Worm (Caenorhabditis elegans): ENCODE measurements around the gene nhr-10.

The nhr-10 gene

DNA sequence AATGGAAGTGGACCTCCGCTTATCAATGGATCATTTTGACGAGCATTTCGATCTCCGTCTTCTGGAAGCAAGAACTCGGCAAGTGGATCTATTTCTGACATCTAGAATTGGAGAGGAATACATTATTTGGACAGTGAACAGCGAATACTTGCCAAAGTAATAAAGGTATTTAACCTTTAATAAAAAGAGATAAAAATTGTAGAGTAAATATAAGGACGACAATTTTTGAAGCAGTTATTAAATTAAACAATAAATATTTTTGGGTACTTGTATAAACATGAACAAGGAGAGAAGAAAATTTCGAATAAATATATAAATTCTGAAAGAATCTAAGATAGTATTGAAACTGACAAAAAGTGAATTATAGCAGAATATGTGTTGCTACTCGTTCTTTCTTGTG is 42.8 kb downstream of the nhr-10 start, which contains the start of gene lin-37:
TSS of gene lin-37 (minus strand) at position 101 of the 400 bp plus-strand sequence.
- no peak for TF ChIP-seq ets-7 (tag; optimal IDR thresholded peaks at IDR 0.05)

DNA sequence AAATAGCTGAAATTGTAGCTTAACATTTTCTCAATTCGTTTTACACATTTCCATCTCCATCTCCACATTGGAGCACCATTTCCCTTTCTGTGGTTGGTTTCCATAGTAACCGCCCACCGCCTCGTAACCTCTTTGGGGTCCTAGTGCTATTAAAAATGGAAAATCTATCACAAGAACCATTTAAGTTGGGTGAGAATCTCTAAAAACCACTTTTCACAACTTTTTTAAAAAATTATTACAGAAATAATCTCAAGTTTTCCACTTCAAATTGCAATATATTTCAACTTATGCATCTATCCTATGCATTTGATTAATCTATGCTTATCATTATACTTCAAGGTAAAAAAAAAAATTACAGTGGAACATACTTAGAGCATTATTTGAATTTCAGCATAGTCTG is 45.3 kb downstream of the nhr-10 start, which contains the start of gene tmem-17:
TSS of gene tmem-17 (plus strand) at position 301 of the 400 bp plus-strand sequence.
- TF ChIP-seq B0310.2 (tag; optimal IDR thresholded peaks at IDR 0.05) = no peak
- TF ChIP-seq scrt-1 (GFP tag; IDR thresholded peaks at IDR 0.05) = no peak
- no peak for TF ChIP-seq F13C5.2 (tag; optimal IDR thresholded peaks at IDR 0.05)
- no peak for TF ChIP-seq flt-1 (GFP tag; IDR thresholded peaks at IDR 0.05)
- no peak for TF ChIP-seq tbx-11 (GFP tag; IDR thresholded peaks at IDR 0.05)
- TF ChIP-seq tbx-37 (GFP tag; conservative IDR thresholded peaks at IDR 0.05) = no peak
- TF ChIP-seq ama-1 (optimal IDR thresholded peaks at IDR 0.05) = no peak
- no peak for TF ChIP-seq aly-1 (tag; optimal IDR thresholded peaks at IDR 0.05)
- no peak for TF ChIP-seq hmg-4 (GFP tag; optimal IDR thresholded peaks at IDR 0.05)
- no peak for TF ChIP-seq hnd-1 (tag; optimal IDR thresholded peaks at IDR 0.05)
- TF ChIP-seq hmbx-1 (tag; optimal IDR thresholded peaks at IDR 0.05) = no peak
- TF ChIP-seq pes-1 (GFP tag; IDR thresholded peaks at IDR 0.05) = no peak
- no peak for TF ChIP-seq ceh-36 (tag; optimal IDR thresholded peaks at IDR 0.05)
- no peak for TF ChIP-seq ceh-13 (GFP tag; optimal IDR thresholded peaks at IDR 0.05)
- TF ChIP-seq tra-4 (tag; optimal IDR thresholded peaks at IDR 0.05) = no peak

DNA sequence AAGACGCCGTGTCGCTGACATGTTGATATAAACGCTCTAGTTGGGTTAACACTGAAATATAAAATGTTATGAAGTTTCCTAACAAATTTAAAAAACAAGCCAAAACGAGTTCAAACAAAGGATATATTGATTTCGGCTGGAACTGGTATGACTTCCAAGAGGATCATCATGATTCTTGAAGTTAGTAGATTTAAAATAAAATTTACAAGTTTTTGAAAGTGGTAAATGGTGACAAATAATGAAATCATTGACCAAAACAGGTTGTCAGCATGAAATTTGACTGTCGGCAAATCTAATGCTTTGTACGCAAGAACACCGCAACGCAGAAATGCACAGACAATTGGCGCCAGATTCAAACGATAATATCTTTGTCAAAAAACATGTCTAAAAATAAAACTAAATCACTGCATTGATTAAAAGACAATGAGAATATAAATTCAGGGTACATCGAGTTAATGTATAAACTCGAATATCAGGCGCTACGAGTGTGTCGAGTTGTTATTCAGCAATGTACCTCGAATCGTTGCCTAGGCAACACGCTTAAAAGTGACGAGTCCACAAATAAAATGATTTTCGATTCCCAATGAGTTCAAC is 46.6 kb downstream of the nhr-10 start, which contains the start of the genes ubc-18 and R01H2.8:
TSS of gene ubc-18 (minus strand) at position 51 of the 594 bp plus-strand sequence.
TSS of gene R01H2.8 (plus strand) at position 544 of the 594 bp plus-strand sequence.
- TF ChIP-seq tbx-37 (GFP tag; conservative IDR thresholded peaks at IDR 0.05) = no peak
- TF ChIP-seq hmg-4 (GFP tag; optimal IDR thresholded peaks at IDR 0.05) = no peak
- TF ChIP-seq sea-1 (GFP tag; conservative IDR thresholded peaks at IDR 0.05) = no peak
- no peak for TF ChIP-seq F13C5.2 (tag; optimal IDR thresholded peaks at IDR 0.05)
- TF ChIP-seq flt-1 (GFP tag; IDR thresholded peaks at IDR 0.05) = no peak
- TF ChIP-seq ama-1 (optimal IDR thresholded peaks at IDR 0.05) = no peak
- TF ChIP-seq B0310.2 (tag; optimal IDR thresholded peaks at IDR 0.05) = no peak
- TF ChIP-seq ets-7 (tag; optimal IDR thresholded peaks at IDR 0.05) = no peak
- TF ChIP-seq tra-4 (tag; optimal IDR thresholded peaks at IDR 0.05) = no peak
- no peak for TF ChIP-seq hnd-1 (tag; optimal IDR thresholded peaks at IDR 0.05)
- no peak for TF ChIP-seq tbx-11 (GFP tag; IDR thresholded peaks at IDR 0.05)
- no peak for TF ChIP-seq ceh-36 (tag; optimal IDR thresholded peaks at IDR 0.05)
- no peak for TF ChIP-seq scrt-1 (GFP tag; IDR thresholded peaks at IDR 0.05)
- no peak for TF ChIP-seq ceh-13 (GFP tag; optimal IDR thresholded peaks at IDR 0.05)
- no peak for TF ChIP-seq hmbx-1 (tag; optimal IDR thresholded peaks at IDR 0.05)
- TF ChIP-seq pes-1 (GFP tag; IDR thresholded peaks at IDR 0.05) = no peak

DNA sequence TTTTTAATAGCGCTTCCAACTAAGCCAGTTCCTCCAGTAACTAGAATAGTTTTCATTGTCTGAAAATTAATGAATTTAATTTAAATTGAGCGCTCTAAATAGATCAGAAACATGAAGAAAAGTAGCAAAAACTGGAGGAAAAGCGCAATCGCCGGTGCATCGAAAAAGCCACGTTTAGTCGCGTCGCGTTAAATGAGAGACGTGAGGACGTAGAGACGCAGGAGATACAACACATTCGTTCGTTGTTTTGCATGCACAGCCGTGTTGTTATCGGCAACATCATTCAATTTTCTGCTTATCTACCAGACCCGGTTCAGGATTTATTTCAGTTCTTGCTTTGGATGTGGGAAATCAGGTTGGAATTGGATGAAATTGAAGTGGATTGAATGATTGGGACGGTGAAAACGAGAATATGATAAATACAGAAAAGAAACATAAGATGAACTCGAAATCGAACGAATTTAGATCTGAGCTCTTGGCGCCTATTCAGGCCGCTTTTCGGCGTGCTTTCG is 47.8 kb downstream of the nhr-10 start, which contains the start of gene ger-1:
TSS of gene ger-1 (minus strand) at position 93 of the 512 bp plus-strand sequence.
- no peak for TF ChIP-seq F13C5.2 (tag; optimal IDR thresholded peaks at IDR 0.05)
- no peak for TF ChIP-seq pes-1 (GFP tag; IDR thresholded peaks at IDR 0.05)

DNA sequence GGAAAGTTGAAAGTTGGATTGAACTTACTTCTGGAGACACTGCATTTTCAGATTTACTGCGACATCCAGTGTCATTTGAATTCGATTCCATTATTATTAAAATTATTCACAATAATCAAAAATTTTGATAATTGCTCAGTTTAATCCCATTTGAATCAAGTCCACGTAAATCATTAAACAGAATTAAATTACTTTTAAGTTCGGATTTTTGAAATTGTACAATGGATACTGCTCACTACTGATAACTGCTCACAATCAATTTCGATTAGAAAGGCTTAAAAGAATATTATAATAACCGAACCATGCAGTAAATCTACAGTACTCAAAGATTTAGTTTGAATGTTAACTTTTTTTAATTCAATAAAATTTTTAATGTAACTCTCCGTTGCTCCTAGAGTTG is 51.1 kb downstream of the nhr-10 start, which contains the start of gene R01H2.4:
TSS of gene R01H2.4 (minus strand) at position 101 of the 400 bp plus-strand sequence.
- no peak for TF ChIP-seq flt-1 (GFP tag; IDR thresholded peaks at IDR 0.05)
- no peak for TF ChIP-seq scrt-1 (GFP tag; IDR thresholded peaks at IDR 0.05)

DNA sequence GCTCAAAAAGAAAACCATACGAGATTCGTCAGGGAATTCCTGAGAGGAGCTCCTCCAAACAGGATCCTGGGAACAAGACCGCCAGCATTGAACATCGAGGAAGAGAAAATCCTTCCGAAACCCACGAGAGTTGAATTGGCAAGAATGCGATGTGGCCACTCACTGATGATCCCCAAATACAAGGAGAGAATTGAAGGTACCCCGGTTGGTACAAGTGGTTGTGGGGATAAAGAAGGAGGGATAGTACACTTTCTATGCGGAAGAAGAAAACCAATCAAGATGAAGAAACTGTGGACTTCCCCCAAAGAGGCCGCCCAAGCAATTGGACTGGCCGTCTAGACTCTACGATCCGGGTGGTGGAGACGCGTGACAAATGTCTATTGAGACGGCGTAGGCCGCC is 52.2 kb downstream of the nhr-10 start:
- no peak for TF ChIP-seq F13C5.2 (tag; optimal IDR thresholded peaks at IDR 0.05)
- TF ChIP-seq ceh-13 (GFP tag; optimal IDR thresholded peaks at IDR 0.05) = no peak
- no peak for TF ChIP-seq B0310.2 (tag; optimal IDR thresholded peaks at IDR 0.05)
- TF ChIP-seq aly-1 (tag; optimal IDR thresholded peaks at IDR 0.05) = no peak
- no peak for TF ChIP-seq tra-4 (tag; optimal IDR thresholded peaks at IDR 0.05)
- TF ChIP-seq scrt-1 (GFP tag; IDR thresholded peaks at IDR 0.05) = no peak
- no peak for TF ChIP-seq sea-1 (GFP tag; conservative IDR thresholded peaks at IDR 0.05)
- no peak for TF ChIP-seq pes-1 (GFP tag; IDR thresholded peaks at IDR 0.05)
- TF ChIP-seq ceh-36 (tag; optimal IDR thresholded peaks at IDR 0.05) = no peak
- TF ChIP-seq hmg-4 (GFP tag; optimal IDR thresholded peaks at IDR 0.05) = no peak

DNA sequence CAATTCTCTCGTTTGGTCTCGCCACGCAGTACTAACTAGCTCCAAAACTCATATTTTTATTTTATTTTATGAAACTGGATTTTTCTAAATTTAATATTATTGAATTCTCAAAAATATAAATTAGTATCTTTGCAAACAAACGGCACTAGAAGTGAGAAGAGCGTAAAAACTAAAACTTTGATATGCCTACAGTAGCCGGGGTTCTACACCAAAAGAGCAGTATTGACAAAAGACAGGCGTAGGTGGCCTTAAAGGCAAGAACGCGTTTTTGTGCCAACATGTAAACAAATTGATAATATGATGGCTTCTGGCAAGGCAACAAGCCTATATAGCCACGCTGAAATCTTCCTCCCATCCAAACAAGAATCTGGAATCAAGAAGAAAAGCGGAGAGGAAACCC is 52.7 kb downstream of the nhr-10 start, which contains the start of gene R01H2.1:
TSS of gene R01H2.1 (plus strand) at position 301 of the 400 bp plus-strand sequence.
- TF ChIP-seq F13C5.2 (tag; optimal IDR thresholded peaks at IDR 0.05) = no peak

All from whole organism, early embryonic.